Worm (Caenorhabditis elegans) whole organism, mixed stage, embryonic: ENCODE data around the gene F02E11.2.

Source experiments
- M03D4.4 ChIP-seq: sonication (generic microtip); optimal IDR thresholded peaks from 2 replicates; lab custom pipeline; 2017; ENCODE audit warnings: mild to moderate bottlenecking, missing genetic modification characterization, missing compliant biosample characterization
- bed-3 ChIP-seq: fragments of 200-800 bp; sonication (Bioruptor generic); optimal IDR thresholded peaks from 3 replicates; lab custom pipeline; 2018; ENCODE audit warnings: mild to moderate bottlenecking, missing genetic modification characterization, moderate library complexity, missing compliant biosample characterization
- blmp-1 ChIP-seq: fragments of 150-350 bp; optimal IDR thresholded peaks from 2 replicates; lab custom pipeline; 2014; ENCODE audit warnings: missing biosample characterization, missing genetic modification characterization
- ceh-39 ChIP-seq: fragments of 150-350 bp; optimal IDR thresholded peaks from 2 replicates; lab custom pipeline; 2014; ENCODE audit warnings: missing biosample characterization, missing genetic modification characterization
- ceh-43 ChIP-seq: fragments of 200-800 bp; sonication (Bioruptor generic); optimal IDR thresholded peaks from 2 replicates; lab custom pipeline; 2018; ENCODE audit warnings: mild to moderate bottlenecking, missing genetic modification characterization, moderate library complexity, missing compliant biosample characterization
- ceh-83 ChIP-seq: fragments of 200-800 bp; sonication (Bioruptor generic); optimal IDR thresholded peaks from 2 replicates; lab custom pipeline; 2018; ENCODE audit warnings: mild to moderate bottlenecking, missing genetic modification characterization, missing compliant biosample characterization
- ces-1 ChIP-seq: fragments of 150-350 bp; optimal IDR thresholded peaks from 2 replicates; lab custom pipeline; 2014; ENCODE audit warnings: missing biosample characterization, missing genetic modification reagents, missing genetic modification characterization
- cnd-1 ChIP-seq: fragments of 200-800 bp; sonication (Bioruptor generic); optimal IDR thresholded peaks from 2 replicates; lab custom pipeline; 2018; ENCODE audit warnings: mild to moderate bottlenecking, missing genetic modification characterization, missing compliant biosample characterization
- drap-1 ChIP-seq: fragments of 200-800 bp; sonication (Bioruptor generic); optimal IDR thresholded peaks from 3 replicates; lab custom pipeline; 2018; ENCODE audit warnings: mild to moderate bottlenecking, missing genetic modification characterization, missing compliant biosample characterization
- elt-1 ChIP-seq: sonication (generic microtip); optimal IDR thresholded peaks from 2 replicates; lab custom pipeline; 2017; ENCODE audit warnings: missing genetic modification characterization, mild to moderate bottlenecking, missing compliant biosample characterization, antibody characterized with exemption, moderate library complexity, borderline replicate concordance; ENCODE audit not compliant: insufficient read depth
- elt-3 ChIP-seq: fragments of 150-350 bp; optimal IDR thresholded peaks from 2 replicates; lab custom pipeline; 2014; ENCODE audit warnings: missing biosample characterization, missing genetic modification characterization
- flh-1 ChIP-seq: fragments of 200-800 bp; sonication (Bioruptor generic); optimal IDR thresholded peaks from 2 replicates; lab custom pipeline; 2018; ENCODE audit warnings: mild to moderate bottlenecking, missing genetic modification characterization, moderate library complexity, missing compliant biosample characterization
- ham-2 ChIP-seq: fragments of 200-800 bp; sonication (Bioruptor generic); optimal IDR thresholded peaks from 2 replicates; lab custom pipeline; 2018; ENCODE audit warnings: mild to moderate bottlenecking, missing genetic modification characterization, missing compliant biosample characterization
- hlh-1 ChIP-seq: fragments of 150-350 bp; optimal IDR thresholded peaks from 2 replicates; lab custom pipeline; 2014; ENCODE audit warnings: missing biosample characterization, missing genetic modification reagents, missing genetic modification characterization
- lin-13 ChIP-seq: fragments of 150-350 bp; optimal IDR thresholded peaks from 2 replicates; lab custom pipeline; 2014; ENCODE audit warnings: missing biosample characterization, missing genetic modification characterization
- lin-32 ChIP-seq: fragments of 200-800 bp; sonication (Bioruptor generic); optimal IDR thresholded peaks from 2 replicates; lab custom pipeline; 2018; ENCODE audit warnings: mild to moderate bottlenecking, missing genetic modification characterization, missing compliant biosample characterization
- lsy-2 ChIP-seq: fragments of 150-350 bp; optimal IDR thresholded peaks from 2 replicates; lab custom pipeline; 2014; ENCODE audit warnings: missing biosample characterization, missing genetic modification characterization
- mls-2 ChIP-seq: sonication (generic microtip); optimal IDR thresholded peaks from 2 replicates; lab custom pipeline; 2016; ENCODE audit warnings: mild to moderate bottlenecking, missing genetic modification characterization, moderate library complexity, missing compliant biosample characterization
- nhr-12 ChIP-seq: fragments of 150-350 bp; optimal IDR thresholded peaks from 2 replicates; lab custom pipeline; 2014; ENCODE audit warnings: missing biosample characterization, missing genetic modification characterization
- nhr-2 ChIP-seq: fragments of 150-350 bp; optimal IDR thresholded peaks from 2 replicates; lab custom pipeline; 2014; ENCODE audit warnings: missing biosample characterization, missing genetic modification characterization
- nhr-237 ChIP-seq: fragments of 150-350 bp; optimal IDR thresholded peaks from 2 replicates; lab custom pipeline; 2014; ENCODE audit warnings: missing biosample characterization, missing genetic modification characterization
- nhr-28 ChIP-seq: fragments of 150-350 bp; optimal IDR thresholded peaks from 2 replicates; lab custom pipeline; 2014; ENCODE audit warnings: missing biosample characterization, missing genetic modification characterization
- nhr-76 ChIP-seq: sonication (generic microtip); optimal IDR thresholded peaks from 2 replicates; lab custom pipeline; 2017; ENCODE audit warnings: missing biosample characterization, missing genetic modification characterization
- sem-2 ChIP-seq: fragments of 200-800 bp; sonication (Bioruptor generic); optimal IDR thresholded peaks from 2 replicates; lab custom pipeline; 2018; ENCODE audit warnings: mild to moderate bottlenecking, missing genetic modification characterization, missing compliant biosample characterization
- snpc-4 ChIP-seq: fragments of 150-350 bp; optimal IDR thresholded peaks from 2 replicates; lab custom pipeline; 2014; ENCODE audit warnings: missing biosample characterization, missing genetic modification characterization
- sptf-1 ChIP-seq: sonication (generic microtip); optimal IDR thresholded peaks from 2 replicates; lab custom pipeline; 2017; ENCODE audit warnings: mild to moderate bottlenecking, missing genetic modification characterization, moderate library complexity, missing compliant biosample characterization
- tbx-8 ChIP-seq: fragments of 200-800 bp; sonication (Bioruptor generic); optimal IDR thresholded peaks from 2 replicates; lab custom pipeline; 2018; ENCODE audit warnings: mild to moderate bottlenecking, missing genetic modification characterization, moderate library complexity, missing compliant biosample characterization
- unc-120 ChIP-seq: sonication (generic microtip); optimal IDR thresholded peaks from 2 replicates; lab custom pipeline; 2017; ENCODE audit warnings: missing genetic modification characterization, missing compliant biosample characterization; ENCODE audit not compliant: poor library complexity, severe bottlenecking
- unc-62 ChIP-seq: fragments of 150-350 bp; optimal IDR thresholded peaks from 2 replicates; lab custom pipeline; 2014; ENCODE audit warnings: missing biosample characterization, missing genetic modification reagents, missing genetic modification characterization
- ztf-11 ChIP-seq: fragments of 150-350 bp; optimal IDR thresholded peaks from 2 replicates; lab custom pipeline; 2014; ENCODE audit warnings: missing biosample characterization, missing genetic modification characterization

The F02E11.2 gene

DNA sequence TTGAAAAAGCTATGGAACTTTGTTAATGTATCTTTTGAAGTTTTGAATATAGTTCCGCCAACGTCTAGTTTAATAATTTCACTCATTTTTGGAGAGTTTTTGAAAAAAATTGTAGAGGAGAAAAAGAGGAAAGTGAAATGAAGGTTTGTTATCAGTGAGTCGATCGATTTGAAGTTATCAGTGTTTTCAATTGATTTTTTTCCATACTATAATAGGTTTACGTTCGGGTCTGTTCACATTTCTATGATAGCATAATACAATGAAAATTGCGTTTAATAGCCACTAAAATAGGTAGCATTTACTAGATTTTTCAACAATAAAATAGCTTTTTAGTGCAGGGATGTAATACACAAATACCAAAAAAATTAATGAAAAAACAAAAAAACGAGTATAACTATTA lies 37.4 kb upstream of the F02E11.2 start, which contains the start of gene ZC239.16:
Gene ZC239.16 (minus strand): TSS at position 120 of the 400 bp plus-strand sequence.
- TF ChIP-seq ceh-43 (GFP tag; lab: Kevin White, UChicago) (no peak), elt-1 (tag; lab: Kevin White, UChicago) (no peak), hlh-1 (tag; lab: Kevin White, UChicago) (no peak), drap-1 (GFP tag; lab: Kevin White, UChicago) (no peak), snpc-4 (no peak), ces-1 (no peak), nhr-12 (no peak), ceh-39 (tag; lab: Kevin White, UChicago) (no peak), sptf-1 (tag; lab: Kevin White, UChicago) (no peak), nhr-237 (no peak), unc-62 (GFP tag; lab: Kevin White, UChicago) (no peak), sem-2 (no peak), flh-1 (no peak), bed-3 (no peak), tbx-8 (GFP tag; lab: Kevin White, UChicago) (no peak), nhr-76 (no peak), nhr-28 (tag; lab: Kevin White, UChicago) (no peak), lsy-2 (no peak), lin-13 (no peak), mls-2 (no peak)

DNA sequence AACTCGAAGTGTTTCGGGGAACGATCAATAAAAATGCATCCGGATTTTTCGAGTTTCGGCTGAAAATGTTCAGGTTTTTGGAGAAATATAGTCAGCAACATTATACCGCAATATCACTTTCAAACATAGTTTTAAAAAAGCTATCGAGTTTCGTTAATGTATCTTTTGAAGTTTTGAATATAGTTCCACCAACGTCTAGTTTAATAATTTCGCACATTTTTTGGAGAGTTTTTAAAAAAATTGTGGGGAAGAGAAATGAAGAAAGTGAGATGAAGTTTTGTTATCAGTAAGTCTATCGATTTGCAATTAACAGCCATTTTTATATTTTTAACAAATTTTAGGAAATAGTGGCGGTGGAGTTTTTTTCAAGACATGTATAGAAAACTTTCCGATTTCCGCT lies 36.8 kb upstream of the F02E11.2 start, which contains the start of gene ZC239.17:
Gene ZC239.17 (minus strand): TSS at position 101 of the 400 bp plus-strand sequence.
- TF ChIP-seq drap-1 (GFP tag; lab: Kevin White, UChicago) (no peak), cnd-1 (tag; lab: Kevin White, UChicago) (no peak), M03D4.4 (no peak), nhr-28 (tag; lab: Kevin White, UChicago) (no peak), elt-3 (no peak), flh-1 (no peak), ham-2 (no peak), ces-1 (no peak), hlh-1 (tag; lab: Kevin White, UChicago) (no peak), ceh-83 (GFP tag; lab: Kevin White, UChicago) (no peak), unc-120 (tag; lab: Kevin White, UChicago) (no peak), ceh-39 (tag; lab: Kevin White, UChicago) (no peak), nhr-2 (tag; lab: Kevin White, UChicago) (no peak)

DNA sequence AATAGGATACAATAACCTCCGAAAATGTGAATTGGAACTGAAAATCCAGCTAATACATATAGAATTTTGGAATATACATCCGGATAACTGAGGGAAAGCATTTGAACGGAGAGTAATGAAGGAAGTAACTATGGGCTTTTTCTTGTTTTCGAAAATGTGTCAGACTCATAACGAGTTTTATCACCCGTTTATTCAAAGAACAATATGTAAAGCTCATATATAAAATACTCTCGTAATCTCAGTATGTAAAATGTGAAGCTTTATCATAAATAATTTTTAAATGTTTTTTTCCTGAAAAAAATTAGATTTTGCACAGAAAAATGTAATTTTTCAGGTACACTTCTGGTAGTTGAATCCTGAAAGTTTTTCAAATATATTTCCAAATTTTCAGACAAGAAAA lies 32.2 kb upstream of the F02E11.2 start, which contains the start of gene srh-297:
Gene srh-297 (minus strand): TSS at position 101 of the 400 bp plus-strand sequence.
- no peak for TF ChIP-seq blmp-1 (tag; lab: Kevin White, UChicago)
- no peak for TF ChIP-seq elt-3
- TF ChIP-seq ces-1, result no peak
- no peak for TF ChIP-seq unc-120 (tag; lab: Kevin White, UChicago)

DNA sequence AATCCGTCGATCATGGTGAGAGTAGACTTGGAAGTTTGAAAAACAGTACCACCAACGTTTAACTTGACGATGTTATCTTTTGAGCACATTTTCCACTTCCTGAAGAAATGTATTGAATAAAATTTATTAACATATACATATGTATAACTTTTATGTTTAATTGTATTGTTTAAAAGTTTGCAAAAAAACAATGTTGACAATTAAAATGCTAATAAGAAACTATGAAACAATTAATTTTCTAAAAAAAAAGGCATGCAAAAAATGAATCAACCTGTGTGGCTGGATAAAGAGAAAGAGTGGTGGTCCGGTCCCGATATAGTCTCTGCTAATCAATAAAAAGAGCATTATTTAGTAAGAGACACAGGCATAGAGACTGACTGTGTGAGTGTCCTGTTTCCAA lies 27.9 kb upstream of the F02E11.2 start, which contains the start of gene C17F4.8:
Gene C17F4.8 (minus strand): TSS at position 101 of the 400 bp plus-strand sequence.
- TF ChIP-seq nhr-28 (tag; lab: Kevin White, UChicago) (no peak), lin-13 (no peak), unc-62 (GFP tag; lab: Kevin White, UChicago) (no peak), bed-3 (no peak), lin-32 (GFP tag; lab: Kevin White, UChicago) (no peak), ztf-11 (tag; lab: Kevin White, UChicago) (no peak)

DNA sequence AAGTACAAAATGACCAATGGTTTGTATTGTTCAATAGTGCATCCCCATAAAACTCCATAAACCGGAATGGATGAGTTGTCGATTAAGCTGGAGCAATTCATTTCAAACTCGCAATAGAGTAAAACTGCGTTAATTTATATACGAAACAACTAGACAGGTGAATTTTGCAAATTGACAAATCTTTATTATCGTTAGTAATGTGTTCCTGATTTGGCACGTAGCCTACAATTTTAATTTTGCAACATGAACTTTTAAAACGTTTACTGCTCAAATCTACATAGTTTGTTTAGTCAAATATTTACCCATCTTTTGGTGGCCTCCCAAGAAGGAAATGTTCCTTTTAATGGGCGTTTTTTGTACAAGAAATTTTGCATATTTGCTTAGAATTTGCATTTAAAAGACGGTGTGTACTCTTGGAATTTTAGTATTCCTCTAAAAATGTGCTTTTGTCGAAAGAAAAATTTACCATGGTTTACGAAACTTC lies 25.5 kb upstream of the F02E11.2 start, which contains the start of the genes srz-67 and C17F4.11:
Gene srz-67 (minus strand): TSS at position 101 of the 484 bp plus-strand sequence.
Gene C17F4.11 (plus strand): TSS at position 434 of the 484 bp plus-strand sequence.
- TF ChIP-seq nhr-76 (no peak), flh-1 (no peak), sem-2 (no peak), hlh-1 (tag; lab: Kevin White, UChicago) (no peak), ham-2 (no peak), nhr-2 (tag; lab: Kevin White, UChicago) (no peak), elt-3 (no peak), unc-120 (tag; lab: Kevin White, UChicago) (no peak), ztf-11 (tag; lab: Kevin White, UChicago) (no peak)
- TF ChIP-seq, all 35 proteins: peak for 0
